Worm (Caenorhabditis elegans) whole organism, young adult: ENCODE data around the gene M163.11.

Experiments
- B0035.1 ChIP-seq: sonication (generic microtip); optimal IDR thresholded peaks from 2 replicates; lab custom pipeline; 2016; ENCODE audit warnings: missing genetic modification characterization, mild to moderate bottlenecking, missing compliant biosample characterization, missing genotype, missing genetic modification reagents
- B0261.1 ChIP-seq: sonication (generic microtip); optimal IDR thresholded peaks from 2 replicates; lab custom pipeline; 2016; ENCODE audit warnings: mild to moderate bottlenecking, missing genetic modification characterization, moderate library complexity, missing compliant biosample characterization
- C06A6.2 ChIP-seq: fragments of 200-800 bp; sonication (Bioruptor generic); conservative IDR thresholded peaks from 2 replicates; pipeline ENCODE4 v1.3.6; 2022; ENCODE audit warnings: missing genetic modification characterization, missing compliant biosample characterization
- C17E4.6 ChIP-seq: fragments of 200-800 bp; sonication (Bioruptor generic); IDR thresholded peaks from 2 replicates; pipeline ENCODE4 v1.3.6; 2022; ENCODE audit warnings: missing genetic modification reagents, missing genetic modification characterization, missing compliant biosample characterization
- F10E7.11 ChIP-seq: sonication (generic microtip); optimal IDR thresholded peaks from 2 replicates; lab custom pipeline; 2017; ENCODE audit warnings: mild to moderate bottlenecking, missing genetic modification characterization, moderate library complexity, missing compliant biosample characterization
- F22D6.2 ChIP-seq: sonication (generic microtip); optimal IDR thresholded peaks from 2 replicates; lab custom pipeline; 2016; ENCODE audit warnings: mild to moderate bottlenecking, missing genetic modification characterization, missing compliant biosample characterization
- F37B4.10 ChIP-seq: fragments of 200-800 bp; sonication (Bioruptor generic); IDR thresholded peaks from 2 replicates; pipeline ENCODE4 v1.3.6; 2022; ENCODE audit warnings: missing genetic modification characterization, missing compliant biosample characterization
- F49E8.2 ChIP-seq: sonication (generic microtip); optimal IDR thresholded peaks from 3 replicates; lab custom pipeline; 2017; ENCODE audit warnings: missing genetic modification characterization, mild to moderate bottlenecking, missing compliant biosample characterization, antibody characterized with exemption, moderate library complexity; ENCODE audit not compliant: insufficient read depth
- K12H6.12 ChIP-seq: fragments of 200-800 bp; sonication (Bioruptor generic); optimal IDR thresholded peaks from 2 replicates; lab custom pipeline; 2018; ENCODE audit warnings: mild to moderate bottlenecking, missing genetic modification characterization, missing compliant biosample characterization
- T07F8.4 ChIP-seq: sonication (generic microtip); optimal IDR thresholded peaks from 2 replicates; lab custom pipeline; 2016; ENCODE audit warnings: mild to moderate bottlenecking, missing genetic modification characterization, moderate library complexity, missing compliant biosample characterization
- Y53G8AR.9 ChIP-seq: fragments of 200-800 bp; sonication (Bioruptor generic); conservative IDR thresholded peaks from 2 replicates; pipeline ENCODE4 v1.3.6; 2022; ENCODE audit warnings: missing genetic modification reagents, missing genetic modification characterization, missing compliant biosample characterization
- Y67H2A.10 ChIP-seq: fragments of 200-800 bp; sonication (Bioruptor generic); conservative IDR thresholded peaks from 2 replicates; pipeline ENCODE4 v1.3.6; 2022; ENCODE audit warnings: missing genetic modification reagents, missing genetic modification characterization, missing compliant biosample characterization
- Y95B8A.8 ChIP-seq: fragments of 200-800 bp; sonication (Bioruptor generic); IDR thresholded peaks from 2 replicates; pipeline ENCODE4 v1.3.6; 2022; ENCODE audit warnings: missing genetic modification reagents, missing genetic modification characterization, missing compliant biosample characterization
- akir-1 ChIP-seq: fragments of 200-800 bp; sonication (Bioruptor generic); optimal IDR thresholded peaks from 2 replicates; lab custom pipeline; 2018; ENCODE audit warnings: mild to moderate bottlenecking, missing genetic modification characterization, moderate library complexity, missing compliant biosample characterization
- atf-7 ChIP-seq: sonication (generic microtip); optimal IDR thresholded peaks from 2 replicates; lab custom pipeline; 2017; ENCODE audit warnings: mild to moderate bottlenecking, missing genetic modification characterization, missing compliant biosample characterization
- attf-5 ChIP-seq: fragments of 200-800 bp; sonication (Bioruptor generic); optimal IDR thresholded peaks from 2 replicates; lab custom pipeline; 2018; ENCODE audit warnings: mild to moderate bottlenecking, missing genetic modification characterization, missing compliant biosample characterization
- attf-6 ChIP-seq: fragments of 200-800 bp; sonication (Bioruptor generic); IDR thresholded peaks from 2 replicates; pipeline ENCODE4 v1.3.6; 2022; ENCODE audit warnings: missing genetic modification reagents, missing genetic modification characterization, missing compliant biosample characterization
- bed-1 ChIP-seq: fragments of 200-800 bp; sonication (Bioruptor generic); IDR thresholded peaks from 2 replicates; pipeline ENCODE4 v1.3.6; 2022; ENCODE audit warnings: missing genetic modification reagents, missing genetic modification characterization, missing compliant biosample characterization
- ccch-3 ChIP-seq: fragments of 200-800 bp; sonication (Bioruptor generic); optimal IDR thresholded peaks from 2 replicates; lab custom pipeline; 2018; ENCODE audit warnings: mild to moderate bottlenecking, missing genetic modification characterization, missing compliant biosample characterization
- cebp-2 ChIP-seq: fragments of 200-800 bp; sonication (Bioruptor generic); IDR thresholded peaks from 2 replicates; pipeline ENCODE4 v1.3.6; 2022; ENCODE audit warnings: missing genetic modification characterization, missing compliant biosample characterization
- ceh-27 ChIP-seq: fragments of 200-800 bp; sonication (Bioruptor generic); optimal IDR thresholded peaks from 2 replicates; lab custom pipeline; 2018; ENCODE audit warnings: mild to moderate bottlenecking, missing genetic modification characterization, moderate library complexity, missing compliant biosample characterization
- ceh-91 ChIP-seq: fragments of 200-800 bp; sonication (Bioruptor generic); IDR thresholded peaks from 2 replicates; pipeline ENCODE4 v1.3.6; 2022; ENCODE audit warnings: missing genetic modification reagents, missing genetic modification characterization, missing compliant biosample characterization
- die-1 ChIP-seq: sonication (generic microtip); optimal IDR thresholded peaks from 2 replicates; lab custom pipeline; 2016; ENCODE audit warnings: missing genotype, mild to moderate bottlenecking, missing genetic modification characterization, missing compliant biosample characterization
- dox-1 ChIP-seq: fragments of 200-800 bp; sonication (Bioruptor generic); IDR thresholded peaks from 2 replicates; pipeline ENCODE4 v1.3.6; 2022; ENCODE audit warnings: missing genetic modification reagents, missing genetic modification characterization, missing compliant biosample characterization
- egl-18 ChIP-seq: fragments of 200-800 bp; sonication (Bioruptor generic); IDR thresholded peaks from 2 replicates; pipeline ENCODE4 v1.3.6; 2022; ENCODE audit warnings: missing genetic modification reagents, missing genetic modification characterization, missing compliant biosample characterization
- ets-4 ChIP-seq: fragments of 200-800 bp; sonication (Bioruptor generic); optimal IDR thresholded peaks from 2 replicates; lab custom pipeline; 2018; ENCODE audit warnings: mild to moderate bottlenecking, missing genetic modification characterization, missing compliant biosample characterization
- hmg-1.2 ChIP-seq: fragments of 200-800 bp; sonication (Bioruptor generic); IDR thresholded peaks from 2 replicates; pipeline ENCODE4 v1.3.6; 2022; ENCODE audit warnings: missing genetic modification reagents, missing genetic modification characterization, missing compliant biosample characterization
- lag-1 ChIP-seq: fragments of 200-800 bp; sonication (Bioruptor generic); IDR thresholded peaks from 2 replicates; pipeline ENCODE4 v1.3.6; 2022; ENCODE audit warnings: missing genetic modification reagents, missing genetic modification characterization, missing compliant biosample characterization
- let-526 ChIP-seq: fragments of 200-800 bp; sonication (Bioruptor generic); IDR thresholded peaks from 2 replicates; pipeline ENCODE4 v1.3.6; 2022; ENCODE audit warnings: missing genetic modification reagents, missing genetic modification characterization, missing compliant biosample characterization
- let-607 ChIP-seq, 2 experiments: fragments of 200-800 bp in 1 of 2; sonication (Bioruptor generic) in 1 of 2; sonication (generic microtip) in 1 of 2; optimal IDR thresholded peaks; 2 replicates each; lab custom pipeline; 2016 to 2018; ENCODE audit warnings: mild to moderate bottlenecking in 2 of 2, missing compliant biosample characterization in 2 of 2, missing genetic modification characterization in 2 of 2, moderate library complexity in 2 of 2, missing genotype in 1 of 2
- lin-35 ChIP-seq, 3 experiments: fragments of 150-350 bp in 2 of 3; sonication (generic microtip) in 1 of 3; optimal IDR thresholded peaks; 2 replicates each; lab custom pipeline; 2014 to 2018; ENCODE audit warnings: missing biosample characterization in 3 of 3, missing genetic modification characterization in 3 of 3, missing genetic modification reagents in 3 of 3
- lin-40 ChIP-seq: sonication (generic microtip); optimal IDR thresholded peaks from 2 replicates; lab custom pipeline; 2016; ENCODE audit warnings: missing genetic modification characterization, mild to moderate bottlenecking, missing compliant biosample characterization, missing genotype, missing genetic modification reagents
- lin-54 ChIP-seq: fragments of 200-800 bp; sonication (Bioruptor generic); optimal IDR thresholded peaks from 2 replicates; lab custom pipeline; 2018; ENCODE audit warnings: mild to moderate bottlenecking, missing genetic modification characterization, missing compliant biosample characterization
- madf-3 ChIP-seq: fragments of 200-800 bp; sonication (Bioruptor generic); IDR thresholded peaks from 2 replicates; pipeline ENCODE4 v1.3.6; 2022; ENCODE audit warnings: missing genetic modification reagents, missing genetic modification characterization, missing compliant biosample characterization
- madf-6 ChIP-seq: fragments of 200-800 bp; sonication (Bioruptor generic); IDR thresholded peaks from 2 replicates; pipeline ENCODE4 v1.3.6; 2022; ENCODE audit warnings: missing genetic modification reagents, missing genetic modification characterization, missing compliant biosample characterization
- mes-4 ChIP-seq: sonication (generic microtip); optimal IDR thresholded peaks from 2 replicates; lab custom pipeline; 2016; ENCODE audit warnings: missing genotype, missing genetic modification characterization, missing compliant biosample characterization
- nhr-120 ChIP-seq: fragments of 200-800 bp; sonication (Bioruptor generic); IDR thresholded peaks from 2 replicates; pipeline ENCODE4 v1.3.6; 2022; ENCODE audit warnings: missing genetic modification characterization, missing compliant biosample characterization
- nhr-90 ChIP-seq: sonication (generic microtip); optimal IDR thresholded peaks from 2 replicates; lab custom pipeline; 2016; ENCODE audit warnings: missing genotype, mild to moderate bottlenecking, missing genetic modification characterization, missing compliant biosample characterization
- rcor-1 ChIP-seq: fragments of 200-800 bp; sonication (Bioruptor generic); IDR thresholded peaks from 2 replicates; pipeline ENCODE4 v1.3.6; 2022; ENCODE audit warnings: missing genetic modification reagents, missing genetic modification characterization, missing compliant biosample characterization
- snpc-3.4 ChIP-seq: sonication (generic microtip); optimal IDR thresholded peaks from 2 replicates; lab custom pipeline; 2017; ENCODE audit warnings: missing genetic modification characterization, mild to moderate bottlenecking, missing compliant biosample characterization, antibody characterized with exemption, moderate library complexity, missing genotype, missing genetic modification reagents
- sptf-2 ChIP-seq: fragments of 200-800 bp; sonication (Bioruptor generic); optimal IDR thresholded peaks from 2 replicates; lab custom pipeline; 2018; ENCODE audit warnings: mild to moderate bottlenecking, missing genetic modification characterization, missing compliant biosample characterization
- ztf-22 ChIP-seq: fragments of 200-800 bp; sonication (Bioruptor generic); optimal IDR thresholded peaks from 2 replicates; lab custom pipeline; 2018; ENCODE audit warnings: mild to moderate bottlenecking, missing genetic modification characterization, moderate library complexity, missing compliant biosample characterization

M163.11 gene

ce11 chrX:14442321-14442720 lies 36.9 kb upstream of the M163.11 start, which contains the start of gene F23D12.3:
TSS of gene F23D12.3 (plus strand) at chrX:14442621.
- TF ChIP-seq let-526 (GFP tag; lab: Robert Waterston, UW): no peak
- TF ChIP-seq madf-6 (GFP tag; lab: Robert Waterston, UW): no peak
- TF ChIP-seq madf-3 (GFP tag; lab: Robert Waterston, UW): no peak
- no peak for TF ChIP-seq nhr-120 (GFP tag; lab: Robert Waterston, UW)
- TF ChIP-seq snpc-3.4 (tag; lab: Kevin White, UChicago): no peak
- TF ChIP-seq egl-18: no peak
- TF ChIP-seq lin-54: no peak
- no peak for TF ChIP-seq Y95B8A.8
- TF ChIP-seq lag-1 (GFP tag; lab: Robert Waterston, UW): no peak
- TF ChIP-seq atf-7 (tag; lab: Kevin White, UChicago): no peak
- no peak for TF ChIP-seq C06A6.2 (GFP tag; lab: Robert Waterston, UW)

DNA sequence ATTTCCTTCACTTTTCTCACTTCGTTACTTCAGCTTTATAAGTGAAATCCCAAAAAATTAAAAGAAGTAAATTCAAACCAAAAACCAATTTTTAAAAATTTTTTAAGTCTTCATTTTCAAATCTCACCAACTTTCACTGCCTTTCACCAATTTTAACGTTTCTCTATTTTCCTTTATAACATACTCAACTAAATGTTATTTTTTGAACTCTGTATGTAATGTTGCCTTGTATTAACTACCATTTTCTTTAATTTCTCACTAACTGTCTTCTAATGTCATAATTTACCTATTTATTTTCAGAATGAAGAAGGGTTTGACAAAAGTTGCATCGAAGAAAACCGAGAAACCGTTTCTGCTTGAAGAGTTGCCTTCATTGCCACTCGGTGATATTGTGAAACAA lies 34.5 kb upstream of the M163.11 start, which contains the start of gene F23D12.4:
Gene F23D12.4, plus strand, starts transcription at position 301 of the 400 bp plus-strand sequence.
- TF ChIP-seq mes-4 (tag; lab: Kevin White, UChicago) (no peak), Y67H2A.10 (GFP tag; lab: Robert Waterston, UW) (no peak), let-607 (tag; optimal IDR thresholded peaks at IDR 0.05; lab: Kevin White, UChicago) (no peak), K12H6.12 (tag; lab: Kevin White, UChicago) (no peak), hmg-1.2 (GFP tag; lab: Robert Waterston, UW) (no peak), F22D6.2 (tag; lab: Kevin White, UChicago) (no peak), nhr-90 (no peak), F10E7.11 (tag; lab: Kevin White, UChicago) (no peak), Y53G8AR.9 (GFP tag; lab: Robert Waterston, UW) (no peak), lin-35 (GFP tag; optimal IDR thresholded peaks at IDR 0.05; lab: Kevin White, UChicago) (no peak), akir-1 (GFP tag; lab: Kevin White, UChicago) (no peak), ztf-22 (no peak), attf-5 (no peak), B0261.1 (tag; lab: Kevin White, UChicago) (no peak)
- TF ChIP-seq, all 124 proteins: peak for 0

ce11 chrX:14447498-14447897 lies 31.7 kb upstream of the M163.11 start:
- TF ChIP-seq lag-1 (GFP tag; lab: Robert Waterston, UW) (no peak), egl-18 (no peak)

DNA sequence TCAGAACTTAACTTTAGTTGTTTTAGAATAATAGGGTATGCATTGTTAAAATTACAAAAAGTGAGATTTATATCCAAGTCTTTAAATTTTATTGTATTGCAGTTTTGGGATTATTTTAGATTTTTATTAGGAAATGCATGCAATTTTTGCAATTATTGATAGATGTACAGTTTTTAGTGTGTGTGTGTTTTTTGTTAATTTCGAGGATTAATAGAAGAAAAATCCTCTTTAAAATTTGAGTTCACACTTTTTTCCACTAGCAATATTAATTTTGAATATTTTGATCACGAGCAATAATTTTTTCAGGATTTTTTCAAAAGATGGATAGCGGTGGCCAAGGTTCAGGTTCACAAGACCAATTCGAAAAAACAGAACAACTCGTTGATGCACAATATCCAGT lies 31.3 kb upstream of the M163.11 start, which contains the start of gene jmjd-3.2:
Gene jmjd-3.2, plus strand, starts transcription at position 301 of the 400 bp plus-strand sequence.
- TF ChIP-seq ccch-3: no peak
- TF ChIP-seq T07F8.4 (tag; lab: Kevin White, UChicago): no peak
- TF ChIP-seq sptf-2: no peak
- no peak for TF ChIP-seq nhr-90
- no peak for TF ChIP-seq Y67H2A.10 (GFP tag; lab: Robert Waterston, UW)
- no peak for TF ChIP-seq F49E8.2
- TF ChIP-seq ets-4 (GFP tag; lab: Kevin White, UChicago): no peak
- TF ChIP-seq F10E7.11 (tag; lab: Kevin White, UChicago): no peak
- no peak for TF ChIP-seq rcor-1 (GFP tag; lab: Robert Waterston, UW)
- no peak for TF ChIP-seq ceh-91

ce11 chrX:14453735-14454134 lies 25.4 kb upstream of the M163.11 start, which contains the start of gene F23D12.7:
TSS of gene F23D12.7 (minus strand) at chrX:14453835.
- TF ChIP-seq lin-54 (no peak), die-1 (tag; lab: Kevin White, UChicago) (no peak), dox-1 (GFP tag; lab: Robert Waterston, UW) (no peak), cebp-2 (GFP tag; lab: Robert Waterston, UW) (no peak), F49E8.2 (no peak), attf-6 (no peak), nhr-90 (no peak), F37B4.10 (GFP tag; lab: Robert Waterston, UW) (no peak), B0035.1 (tag; lab: Kevin White, UChicago) (no peak), bed-1 (GFP tag; lab: Robert Waterston, UW) (no peak), ceh-27 (GFP tag; lab: Kevin White, UChicago) (no peak), lin-40 (no peak), C17E4.6 (no peak)
